Fruit fly (Drosophila melanogaster) whole organism, embryonic: ENCODE measurements around the gene CG9626.

Experiments used
- Aef1 ChIP-seq: fragments of 200-800 bp; sonication (Bioruptor generic); IDR thresholded peaks from 3 replicates; pipeline ENCODE4 v1.3.6; 2022; ENCODE audit warnings: missing biosample characterization, missing genetic modification characterization
- Atf3 ChIP-seq: fragments of 200-800 bp; sonication (Bioruptor generic); optimal IDR thresholded peaks from 3 replicates; lab custom pipeline; 2016; ENCODE audit warnings: missing biosample characterization, missing genetic modification characterization
- B-H2 ChIP-seq: fragments of 200-800 bp; sonication (Bioruptor generic); optimal IDR thresholded peaks from 2 replicates; lab custom pipeline; 2018; ENCODE audit warnings: missing biosample characterization, mild to moderate bottlenecking, missing genetic modification characterization
- Bteb2 ChIP-seq: fragments of 200-800 bp; sonication (Bioruptor generic); optimal IDR thresholded peaks from 2 replicates; lab custom pipeline; 2016; ENCODE audit warnings: missing biosample characterization, missing genetic modification characterization
- CG12236 ChIP-seq: fragments of 200-800 bp; sonication (Bioruptor generic); optimal IDR thresholded peaks from 2 replicates; lab custom pipeline; 2016; ENCODE audit warnings: missing biosample characterization, missing genetic modification characterization
- CG13775 ChIP-seq: fragments of 200-800 bp; sonication (Bioruptor generic); optimal IDR thresholded peaks from 3 replicates; lab custom pipeline; 2017; ENCODE audit warnings: missing biosample characterization, mild to moderate bottlenecking, missing genetic modification characterization
- CG18011 ChIP-seq: fragments of 200-800 bp; sonication (Bioruptor generic); optimal IDR thresholded peaks from 2 replicates; lab custom pipeline; 2017; ENCODE audit warnings: missing biosample characterization, missing genetic modification characterization, mild to moderate bottlenecking, moderate library complexity, missing genotype
- CG18599 ChIP-seq: fragments of 200-800 bp; sonication (Bioruptor generic); optimal IDR thresholded peaks from 3 replicates; lab custom pipeline; 2017; ENCODE audit warnings: missing biosample characterization, missing genetic modification characterization, mild to moderate bottlenecking, moderate library complexity, missing genetic modification reagents
- CG2712 ChIP-seq: fragments of 200-800 bp; optimal IDR thresholded peaks from 3 replicates; lab custom pipeline; 2019; ENCODE audit warnings: missing biosample characterization, mild to moderate bottlenecking, missing genetic modification characterization, moderate library complexity
- CG32767 ChIP-seq: fragments of 200-800 bp; sonication (Bioruptor generic); IDR thresholded peaks from 2 replicates; pipeline ENCODE4 v1.3.6; 2022; ENCODE audit warnings: missing biosample characterization, missing genetic modification characterization
- CG42726 ChIP-seq: fragments of 200-800 bp; sonication (Bioruptor generic); IDR thresholded peaks from 2 replicates; pipeline ENCODE4 v1.3.6; 2022; ENCODE audit warnings: missing biosample characterization, missing genetic modification characterization; ENCODE audit not compliant: partially characterized antibody
- CG4707 ChIP-seq: fragments of 200-800 bp; sonication (Bioruptor generic); optimal IDR thresholded peaks from 2 replicates; lab custom pipeline; 2018; ENCODE audit warnings: missing biosample characterization, mild to moderate bottlenecking, missing genetic modification characterization, moderate library complexity
- CG4820 ChIP-seq: fragments of 200-800 bp; sonication (Bioruptor generic); optimal IDR thresholded peaks from 3 replicates; lab custom pipeline; 2016; ENCODE audit warnings: missing biosample characterization, missing genetic modification characterization
- CG7556 ChIP-seq: fragments of 200-800 bp; sonication (Bioruptor generic); optimal IDR thresholded peaks from 2 replicates; lab custom pipeline; 2017; ENCODE audit warnings: missing biosample characterization, mild to moderate bottlenecking, missing genetic modification characterization
- CG8089 ChIP-seq: fragments of 200-800 bp; sonication (Bioruptor generic); optimal IDR thresholded peaks from 3 replicates; lab custom pipeline; 2016; ENCODE audit warnings: missing biosample characterization, missing genetic modification characterization
- CG8388 ChIP-seq: fragments of 200-800 bp; sonication (Bioruptor generic); optimal IDR thresholded peaks from 2 replicates; lab custom pipeline; 2019; ENCODE audit warnings: missing biosample characterization, mild to moderate bottlenecking, missing genetic modification characterization, moderate library complexity
- CkIIα-i1 ChIP-seq: fragments of 200-800 bp; sonication (Bioruptor generic); IDR thresholded peaks from 2 replicates; pipeline ENCODE4 v1.3.6; 2022; ENCODE audit warnings: missing biosample characterization, missing genetic modification characterization
- Doc2 ChIP-seq: fragments of 200-800 bp; sonication (Bioruptor generic); IDR thresholded peaks from 2 replicates; pipeline ENCODE4 v1.3.6; 2022; ENCODE audit warnings: missing biosample characterization, missing genetic modification characterization
- E2f2 ChIP-seq: fragments of 200-800 bp; sonication (Bioruptor generic); IDR thresholded peaks from 2 replicates; pipeline ENCODE4 v1.3.6; 2022; ENCODE audit warnings: missing biosample characterization, missing genetic modification characterization
- Ets65A ChIP-seq: fragments of 200-800 bp; sonication (Bioruptor generic); peaks from one replicate; lab custom pipeline; 2016; ENCODE audit warnings: missing biosample characterization, missing genetic modification characterization
- Fer3 ChIP-seq: fragments of 200-800 bp; sonication (Bioruptor generic); optimal IDR thresholded peaks from 2 replicates; lab custom pipeline; 2018; ENCODE audit warnings: missing biosample characterization, mild to moderate bottlenecking, missing genetic modification characterization, moderate library complexity
- HLHmδ ChIP-seq: fragments of 200-800 bp; sonication (Bioruptor generic); optimal IDR thresholded peaks from 2 replicates; lab custom pipeline; 2018; ENCODE audit warnings: missing biosample characterization, mild to moderate bottlenecking, missing genetic modification characterization, moderate library complexity
- Hand ChIP-seq: fragments of 200-800 bp; sonication (Bioruptor generic); optimal IDR thresholded peaks from 2 replicates; lab custom pipeline; 2017; ENCODE audit warnings: mild to moderate bottlenecking, missing biosample characterization, missing genetic modification reagents, missing genetic modification characterization
- Hr3 ChIP-seq: fragments of 200-800 bp; sonication (Bioruptor generic); optimal IDR thresholded peaks from 3 replicates; lab custom pipeline; 2016; ENCODE audit warnings: missing biosample characterization, missing genetic modification characterization
- Lhr ChIP-seq: fragments of 200-800 bp; sonication (Bioruptor generic); optimal IDR thresholded peaks from 3 replicates; lab custom pipeline; 2017; ENCODE audit warnings: mild to moderate bottlenecking, missing biosample characterization, missing genetic modification reagents, missing genetic modification characterization
- Med ChIP-seq: fragments of 200-800 bp; sonication (Bioruptor generic); peaks from one replicate; lab custom pipeline; 2016; ENCODE audit warnings: missing biosample characterization, missing genetic modification characterization, mild to moderate bottlenecking, inconsistent platforms, moderate library complexity
- Ssrp ChIP-seq: fragments of 200-800 bp; sonication (Bioruptor generic); optimal IDR thresholded peaks from 2 replicates; lab custom pipeline; 2018; ENCODE audit warnings: missing biosample characterization, mild to moderate bottlenecking, missing genetic modification characterization, moderate library complexity
- ash1 ChIP-seq: fragments of 200-800 bp; sonication (Bioruptor generic); optimal IDR thresholded peaks from 2 replicates; lab custom pipeline; 2018; ENCODE audit warnings: missing biosample characterization, mild to moderate bottlenecking, missing genetic modification characterization
- bab2 ChIP-seq: fragments of 200-800 bp; sonication (Bioruptor generic); optimal IDR thresholded peaks from 2 replicates; lab custom pipeline; 2016; ENCODE audit warnings: missing biosample characterization, missing genetic modification characterization
- cad ChIP-seq: fragments of >200 bp; optimal IDR thresholded peaks from 2 replicates; lab custom pipeline; 2017; ENCODE audit warnings: missing biosample characterization, missing genetic modification characterization
- danr ChIP-seq: fragments of 200-800 bp; sonication (Bioruptor generic); IDR thresholded peaks from 2 replicates; pipeline ENCODE4 v1.3.6; 2022; ENCODE audit warnings: missing biosample characterization, missing genetic modification characterization
- fd96Cb ChIP-seq: fragments of 200-800 bp; sonication (Bioruptor generic); optimal IDR thresholded peaks from 2 replicates; lab custom pipeline; 2018; ENCODE audit warnings: missing biosample characterization, mild to moderate bottlenecking, missing genetic modification characterization, moderate library complexity
- ftz-f1 ChIP-seq: fragments of 200-800 bp; sonication (Bioruptor generic); optimal IDR thresholded peaks from 2 replicates; lab custom pipeline; 2016; ENCODE audit warnings: missing biosample characterization, missing genetic modification characterization
- knrl ChIP-seq: fragments of 200-800 bp; sonication (Bioruptor generic); IDR thresholded peaks from 3 replicates; pipeline ENCODE4 v1.3.6; 2022; ENCODE audit warnings: missing biosample characterization, missing genetic modification characterization; ENCODE audit not compliant: partially characterized antibody
- lbe ChIP-seq: fragments of 200-800 bp; sonication (Bioruptor generic); optimal IDR thresholded peaks from 2 replicates; lab custom pipeline; 2016; ENCODE audit warnings: missing biosample characterization, mild to moderate bottlenecking, missing genetic modification characterization
- onecut ChIP-seq: fragments of 200-800 bp; sonication (Bioruptor generic); IDR thresholded peaks from 2 replicates; pipeline ENCODE4 v1.3.6; 2022; ENCODE audit warnings: missing biosample characterization, missing genetic modification characterization
- org-1 ChIP-seq: fragments of 200-800 bp; sonication (Bioruptor generic); optimal IDR thresholded peaks from 2 replicates; lab custom pipeline; 2017; ENCODE audit warnings: missing biosample characterization, missing genetic modification characterization
- psq ChIP-seq: fragments of 200-800 bp; sonication (Bioruptor generic); optimal IDR thresholded peaks from 2 replicates; lab custom pipeline; 2017; ENCODE audit warnings: missing biosample characterization, missing genetic modification characterization
- pzg ChIP-seq: fragments of 200-800 bp; sonication (Bioruptor generic); optimal IDR thresholded peaks from 3 replicates; lab custom pipeline; 2018; ENCODE audit warnings: missing biosample characterization, mild to moderate bottlenecking, missing genetic modification characterization, moderate library complexity
- salm ChIP-seq: fragments of 200-800 bp; sonication (Bioruptor generic); optimal IDR thresholded peaks from 2 replicates; lab custom pipeline; 2018; ENCODE audit warnings: missing biosample characterization, mild to moderate bottlenecking, missing genetic modification characterization
- sc ChIP-seq, 3 experiments: fragments of >200 bp in 2 of 3; fragments of 200-800 bp in 1 of 3; sonication (Bioruptor generic) in 1 of 3; optimal IDR thresholded peaks; 2 replicates in 2 of 3; 3 replicates in 1 of 3; lab custom pipeline; 2017; ENCODE audit warnings: mild to moderate bottlenecking in 1 of 3, missing biosample characterization in 1 of 3, missing genetic modification characterization in 1 of 3, missing genetic modification reagents in 1 of 3
- slp2 ChIP-seq: fragments of 200-800 bp; sonication (Bioruptor generic); optimal IDR thresholded peaks from 2 replicates; lab custom pipeline; 2016; ENCODE audit warnings: missing biosample characterization, missing genetic modification characterization
- sr ChIP-seq: fragments of 200-800 bp; sonication (Bioruptor generic); IDR thresholded peaks from 3 replicates; pipeline ENCODE4 v1.3.6; 2022; ENCODE audit warnings: missing biosample characterization, missing genetic modification characterization
- tll ChIP-seq, 2 experiments: fragments of 200-800 bp in 1 of 2; fragments of >200 bp in 1 of 2; sonication (Bioruptor generic) in 1 of 2; optimal IDR thresholded peaks; 2 replicates each; lab custom pipeline; 2017 to 2019; ENCODE audit warnings: missing biosample characterization in 2 of 2, missing genetic modification characterization in 2 of 2, mild to moderate bottlenecking in 1 of 2, moderate library complexity in 1 of 2
- unpg ChIP-seq: fragments of 200-800 bp; sonication (Bioruptor generic); optimal IDR thresholded peaks from 3 replicates; lab custom pipeline; 2018; ENCODE audit warnings: missing biosample characterization, mild to moderate bottlenecking, missing genetic modification characterization, moderate library complexity

CG9626 gene

dm6 chr3R:8308515-8308959, 7.8 kb upstream of the CG9626 start, which contains the start of gene tex (continued):
- peak; percentile 29 for TF ChIP-seq org-1
- peak; percentile 52 for TF ChIP-seq CG12236 (GFP tag; lab: Kevin White, UChicago)
- TF ChIP-seq bab2 (GFP tag; lab: Kevin White, UChicago) = peak; percentile 36
- TF ChIP-seq CG8388 = peak; percentile 19
- TF ChIP-seq onecut (GFP tag; lab: Robert Waterston, UW) = peak; percentile 53
- no peak for TF ChIP-seq CG13775 (GFP tag; lab: Kevin White, UChicago)
- TF ChIP-seq Doc2 (GFP tag; lab: Robert Waterston, UW) = no peak
- TF ChIP-seq fd96Cb (tag; lab: Kevin White, UChicago) = peak; percentile 3
- TF ChIP-seq danr (GFP tag; lab: Robert Waterston, UW) = no peak
- TF ChIP-seq Fer3 (tag; lab: Kevin White, UChicago) = peak; percentile 18
- TF ChIP-seq slp2 = peak; percentile 4
- no peak for TF ChIP-seq Bteb2 (GFP tag; lab: Kevin White, UChicago)
- TF ChIP-seq CG4707 (GFP tag; lab: Kevin White, UChicago) = peak; percentile 71
- no peak for TF ChIP-seq Ssrp (tag; lab: Kevin White, UChicago)
- TF ChIP-seq psq (GFP tag; lab: Kevin White, UChicago) = no peak
- no peak for TF ChIP-seq Hand (GFP tag; lab: Kevin White, UChicago)
- no peak for TF ChIP-seq Atf3 (GFP tag; lab: Kevin White, UChicago)
- TF ChIP-seq sc (optimal IDR thresholded peaks at IDR 0.05; lab: Kevin White, UChicago) = no peak
- TF ChIP-seq sc (GFP tag; optimal IDR thresholded peaks at IDR 0.05; lab: Kevin White, UChicago) = peak; percentile 15
- peak; percentile 38 for TF ChIP-seq unpg
- 0 out of 3 replicates have a peak, but pooled peaks have one; percentile 12 for TF ChIP-seq sr (GFP tag; lab: Robert Waterston, UW)

- TF ChIP-seq cad (GFP tag; lab: Kevin White, UChicago) (peak; percentile 82), CG4820 (GFP tag; lab: Kevin White, UChicago) (no peak), Med (GFP tag; lab: Kevin White, UChicago) (peak; percentile 36), tll (GFP tag; optimal IDR thresholded peaks at IDR 0.05; lab: Kevin White, UChicago) (peak in 1 of 2 experiments; percentile 94)
- TF ChIP-seq, all 482 proteins: peak for 3
Observed at dm6 chr3R:8307283-8307682, 6.5 kb upstream of the CG9626 start.

- TF ChIP-seq ftz-f1 = no peak
- TF ChIP-seq Ets65A (GFP tag; lab: Kevin White, UChicago) = peak; percentile 90
Observed at dm6 chr3R:8306927-8307261, 6.1 kb upstream of the CG9626 start.

- TF ChIP-seq CG2712 (tag; lab: Kevin White, UChicago) (no peak), pzg (GFP tag; lab: Kevin White, UChicago) (no peak), ash1 (GFP tag; lab: Kevin White, UChicago) (no peak), HLHmδ (no peak), E2f2 (0 out of 2 replicates have a peak, but pooled peaks have one; percentile 14), lbe (peak; percentile 57), Hr3 (GFP tag; lab: Kevin White, UChicago) (no peak), Aef1 (GFP tag; lab: Robert Waterston, UW) (no peak), knrl (GFP tag; lab: Robert Waterston, UW) (peak; percentile 34; the same call in 1 of the 3 replicates), CkIIα-i1 (no peak), CG8089 (GFP tag; lab: Kevin White, UChicago) (no peak), CG7556 (GFP tag; lab: Kevin White, UChicago) (no peak), salm (tag; lab: Kevin White, UChicago) (no peak), CG32767 (GFP tag; lab: Robert Waterston, UW) (peak; percentile 9; the same call in 1 of the 2 replicates), CG42726 (GFP tag; lab: Robert Waterston, UW) (no peak; the same call in 1 of the 2 replicates), CG18599 (GFP tag; lab: Kevin White, UChicago) (no peak), B-H2 (GFP tag; lab: Kevin White, UChicago) (no peak), Lhr (GFP tag; lab: Kevin White, UChicago) (no peak), CG18011 (GFP tag; lab: Kevin White, UChicago) (no peak)
Observed at dm6 chr3R:8306188-8306926, 5.6 kb upstream of the CG9626 start.
